Worm (Caenorhabditis elegans) whole organism, L4/young adult: Measurements from ENCODE around the gene C18D1.2.

Experiments used
- W03F9.2 ChIP-seq: fragments of 150-350 bp; optimal IDR thresholded peaks from 2 replicates; lab custom pipeline; 2014; ENCODE audit warnings: missing biosample characterization, missing genetic modification characterization
- dao-5 ChIP-seq: sonication (generic microtip); optimal IDR thresholded peaks from 2 replicates; lab custom pipeline; 2016; ENCODE audit warnings: missing genotype, missing genetic modification characterization, moderate library complexity, missing compliant biosample characterization
- him-1 ChIP-seq: sonication (generic microtip); optimal IDR thresholded peaks from 2 replicates; lab custom pipeline; 2016; ENCODE audit warnings: missing genotype, missing genetic modification reagents, missing genetic modification characterization, missing compliant biosample characterization

The C18D1.2 gene

DNA sequence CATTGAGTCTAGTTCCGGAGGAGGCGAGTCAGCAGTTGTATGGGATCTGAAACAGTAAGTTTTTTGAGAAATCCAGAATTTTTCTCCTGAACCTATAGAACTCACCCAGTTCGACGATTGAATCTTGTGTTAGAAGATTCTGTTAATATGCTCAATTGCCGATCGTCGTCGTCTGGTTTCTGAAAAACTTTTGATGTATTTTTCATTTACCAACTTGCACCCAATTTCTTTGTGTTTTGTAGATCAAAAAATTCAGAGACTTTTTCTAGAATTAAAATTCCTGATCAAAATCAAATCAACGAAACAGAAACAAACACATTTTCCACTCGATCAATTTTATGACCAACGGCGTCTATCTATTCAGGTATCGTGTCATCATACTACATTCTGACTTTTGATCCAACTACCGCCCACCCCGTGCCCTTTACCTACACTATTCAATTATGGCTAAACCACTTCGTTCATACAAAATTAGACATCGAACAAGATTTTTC, at the start of gene C18D1.2:
Gene C18D1.2, plus strand, starts transcription at position 444 of the 494 bp plus-strand sequence.
- TF ChIP-seq W03F9.2 (no peak), him-1 (tag; lab: Kevin White, UChicago) (no peak), dao-5 (tag; lab: Kevin White, UChicago) (no peak)

DNA sequence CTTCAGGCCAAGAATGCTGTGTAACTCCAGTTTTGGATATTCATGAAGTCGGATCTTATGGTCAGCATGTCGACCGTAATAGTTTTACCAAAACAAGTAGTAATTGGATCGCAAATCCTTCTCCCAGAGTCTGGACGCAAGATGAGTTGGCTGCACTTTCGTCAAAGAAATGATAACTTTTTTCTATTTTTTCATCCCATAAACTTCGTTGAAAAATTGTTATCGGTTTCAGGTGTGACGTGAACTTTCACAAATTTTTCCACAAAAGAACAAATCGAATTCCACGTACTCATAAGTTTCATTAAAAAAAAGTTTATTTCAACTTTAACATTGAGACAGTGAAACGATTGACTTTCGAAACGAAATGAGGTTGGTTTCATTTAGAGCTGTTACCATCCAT, 48.9 kb upstream of the C18D1.2 start, which contains the start of gene ZK892.5:
Gene ZK892.5, plus strand, starts transcription at position 301 of the 400 bp plus-strand sequence.
- TF ChIP-seq him-1 (tag; lab: Kevin White, UChicago): no peak
- no peak for TF ChIP-seq dao-5 (tag; lab: Kevin White, UChicago)
- TF ChIP-seq W03F9.2: no peak

DNA sequence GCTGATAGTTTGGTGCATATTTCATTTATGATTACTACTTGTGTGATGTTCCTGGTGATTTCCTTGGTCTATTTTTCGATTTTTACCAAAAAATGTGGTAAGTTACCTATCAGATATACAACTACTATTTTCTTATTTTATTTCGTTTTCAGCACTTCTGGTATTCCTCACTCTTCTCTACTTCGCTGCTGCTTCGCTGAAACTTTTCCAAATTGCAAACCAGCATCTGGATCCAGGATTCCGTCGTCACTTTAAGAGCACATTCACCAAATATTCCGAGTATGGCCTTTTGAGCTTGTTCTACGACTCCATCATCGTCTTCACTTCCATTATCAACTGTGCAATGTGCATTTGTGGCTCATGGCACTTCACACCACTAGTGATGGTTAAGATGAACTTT, 48.2 kb upstream of the C18D1.2 start:
- TF ChIP-seq dao-5 (tag; lab: Kevin White, UChicago): no peak
- TF ChIP-seq W03F9.2: no peak
- no peak for TF ChIP-seq him-1 (tag; lab: Kevin White, UChicago)

DNA sequence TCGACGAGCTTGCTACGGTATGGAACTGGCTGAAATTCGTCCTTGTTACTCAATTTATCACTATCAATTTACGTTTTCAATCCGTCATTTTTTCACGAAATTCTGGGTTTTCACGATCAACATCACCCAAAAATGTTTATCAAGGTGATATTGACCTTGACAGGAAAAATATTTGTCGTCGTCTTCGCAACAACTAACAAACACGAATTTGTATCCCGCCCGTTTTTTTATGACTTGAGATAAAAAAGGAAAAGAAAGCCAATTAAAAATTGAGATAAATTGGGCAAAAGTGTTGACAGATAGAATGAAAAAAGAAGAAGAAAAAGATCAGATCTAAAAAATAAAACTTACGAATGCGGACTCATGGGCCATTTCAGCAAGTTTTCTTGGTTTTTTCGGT, 45.9 kb upstream of the C18D1.2 start:
- no peak for TF ChIP-seq W03F9.2
- no peak for TF ChIP-seq him-1 (tag; lab: Kevin White, UChicago)
- TF ChIP-seq dao-5 (tag; lab: Kevin White, UChicago): no peak

DNA sequence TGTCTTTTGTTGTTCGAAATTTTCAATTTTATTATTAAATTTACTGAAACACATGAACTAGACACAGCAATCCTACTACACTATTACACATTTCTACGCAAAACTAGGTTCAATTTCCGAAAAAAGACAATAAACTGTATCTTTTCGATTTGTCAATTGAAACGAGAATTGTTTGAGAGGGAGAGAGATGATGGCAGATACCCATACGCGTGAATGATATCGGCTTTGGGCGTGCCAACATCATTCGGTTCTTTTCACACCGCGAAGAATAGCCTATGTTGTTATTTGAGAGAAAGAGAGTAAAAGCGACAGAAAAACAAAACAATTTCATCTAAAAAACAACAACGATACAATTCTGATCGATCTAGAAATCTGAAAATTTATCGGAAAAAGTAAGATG, 45.1 kb upstream of the C18D1.2 start:
- TF ChIP-seq W03F9.2: no peak
- TF ChIP-seq dao-5 (tag; lab: Kevin White, UChicago): no peak
- no peak for TF ChIP-seq him-1 (tag; lab: Kevin White, UChicago)

DNA sequence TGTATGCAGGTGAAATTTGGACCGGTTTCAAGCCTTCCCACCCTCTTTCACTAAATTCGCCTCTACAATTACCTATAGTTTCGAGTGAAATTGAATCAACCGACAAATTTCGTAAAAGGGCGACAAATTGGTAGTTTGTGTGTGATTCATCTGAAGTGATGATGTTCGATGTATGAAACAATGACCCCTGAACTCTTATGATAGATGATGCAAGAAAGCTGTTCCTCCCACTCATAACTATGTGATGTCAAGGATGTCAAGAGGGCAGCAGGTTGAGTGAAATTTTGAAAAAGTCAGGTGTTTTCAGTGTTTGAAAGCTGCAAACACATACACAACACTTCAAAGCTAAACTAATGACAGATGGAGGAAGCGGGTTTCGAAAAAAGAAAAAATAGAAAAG, 44.3 kb upstream of the C18D1.2 start:
- TF ChIP-seq dao-5 (tag; lab: Kevin White, UChicago) (no peak), him-1 (tag; lab: Kevin White, UChicago) (no peak), W03F9.2 (no peak)

DNA sequence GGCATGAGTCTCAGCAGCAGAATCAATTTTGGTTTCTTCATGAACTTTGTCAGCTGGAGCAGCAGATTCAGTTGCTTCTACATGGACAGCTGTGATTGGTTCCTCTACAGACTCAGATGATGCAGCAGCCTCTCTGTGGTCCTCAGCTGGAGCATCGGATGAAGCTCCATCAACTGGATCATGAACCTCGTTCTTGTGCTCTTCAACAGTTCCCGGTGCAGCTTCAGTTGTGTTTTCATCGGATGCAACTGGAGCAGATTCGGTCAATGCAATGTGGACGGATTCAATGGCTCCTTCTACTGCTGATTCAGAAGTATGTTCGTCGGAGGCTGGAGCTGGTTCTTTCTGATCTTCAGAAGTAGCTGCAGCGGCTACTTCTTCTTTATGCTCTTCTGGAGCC, 42.4 kb upstream of the C18D1.2 start:
- TF ChIP-seq dao-5 (tag; lab: Kevin White, UChicago): no peak

DNA sequence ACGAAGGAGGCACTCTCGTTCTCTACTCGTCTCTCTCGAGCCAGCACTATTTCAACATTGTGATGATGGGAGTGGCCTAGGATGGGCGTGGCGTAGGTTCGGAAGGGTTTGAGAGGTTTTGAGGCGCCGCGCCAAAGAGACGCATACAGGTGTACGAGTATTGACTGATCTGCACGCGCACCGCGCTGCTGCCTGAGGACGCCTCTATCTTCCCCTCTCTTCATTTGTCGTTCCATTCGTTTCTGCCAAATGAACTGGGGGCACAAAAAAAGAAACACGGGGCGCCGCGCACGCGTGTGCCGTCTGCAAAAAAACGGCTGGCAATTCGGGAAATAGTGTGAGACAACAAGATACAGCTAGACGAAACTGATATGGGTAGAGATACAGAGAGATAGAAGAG, 40.8 kb upstream of the C18D1.2 start, which contains the start of gene lec-2:
Gene lec-2, minus strand, starts transcription at position 171 of the 400 bp plus-strand sequence.
- TF ChIP-seq dao-5 (tag; lab: Kevin White, UChicago): no peak
- no peak for TF ChIP-seq him-1 (tag; lab: Kevin White, UChicago)
- no peak for TF ChIP-seq W03F9.2

DNA sequence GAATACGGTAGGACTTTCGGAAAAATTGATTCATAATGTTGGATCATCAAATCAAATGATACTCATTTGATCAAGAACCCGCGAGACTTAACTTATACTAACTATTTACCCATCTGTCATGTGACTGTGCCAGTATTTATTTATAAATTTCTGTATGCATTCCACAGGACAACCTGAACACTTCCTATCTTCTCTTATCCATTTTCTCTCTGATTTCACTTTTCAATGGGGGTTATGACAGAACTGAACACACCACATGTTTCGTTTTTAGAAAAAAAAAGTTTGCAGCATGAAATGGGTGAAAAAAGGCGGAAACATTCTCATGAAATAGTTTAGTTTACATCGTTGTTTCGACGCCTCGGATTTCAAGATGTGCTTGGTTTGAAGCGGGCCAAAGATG, 39.3 kb upstream of the C18D1.2 start:
- TF ChIP-seq him-1 (tag; lab: Kevin White, UChicago): no peak
- no peak for TF ChIP-seq W03F9.2
- TF ChIP-seq dao-5 (tag; lab: Kevin White, UChicago): no peak

DNA sequence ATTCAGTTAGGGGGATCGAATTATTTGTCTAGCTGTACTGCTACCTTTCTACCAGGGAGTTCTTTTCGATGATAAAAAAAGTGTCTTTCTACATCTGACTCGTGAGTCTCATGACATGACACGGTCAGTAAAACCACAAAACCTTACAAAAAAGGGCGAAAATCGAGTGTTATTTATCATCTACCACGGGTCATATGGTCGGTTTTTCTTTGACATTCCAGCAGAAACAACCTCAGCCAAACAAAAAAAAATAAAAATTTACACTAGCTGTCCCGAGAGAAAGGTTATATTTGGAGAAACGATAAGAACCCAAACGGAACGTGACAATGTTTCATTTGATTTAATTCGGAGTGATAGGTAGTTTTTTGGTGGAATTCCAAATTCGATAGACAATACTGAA, 37.1 kb upstream of the C18D1.2 start:
- no peak for TF ChIP-seq W03F9.2
- TF ChIP-seq him-1 (tag; lab: Kevin White, UChicago): no peak
- TF ChIP-seq dao-5 (tag; lab: Kevin White, UChicago): no peak

DNA sequence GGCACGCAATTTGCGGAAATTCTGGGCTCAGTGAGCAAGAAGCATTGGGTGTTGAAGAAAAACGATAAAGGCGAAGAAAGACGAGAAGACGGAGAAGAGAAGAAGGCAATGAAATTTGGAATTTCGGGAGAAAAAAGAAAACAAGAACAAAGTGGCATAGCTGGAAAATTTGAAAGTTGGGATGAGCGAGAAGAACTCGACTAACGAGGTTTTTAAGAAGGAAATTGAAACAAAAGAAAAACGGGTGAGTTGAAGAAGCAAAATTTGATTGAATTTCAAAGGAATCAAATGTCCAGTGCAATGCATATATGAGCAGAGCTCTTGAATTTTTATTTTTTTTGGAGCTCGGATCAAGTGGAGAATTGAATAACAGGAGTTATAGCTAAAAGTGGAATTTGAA, 35.0 kb upstream of the C18D1.2 start:
- no peak for TF ChIP-seq W03F9.2
- TF ChIP-seq him-1 (tag; lab: Kevin White, UChicago): no peak
- TF ChIP-seq dao-5 (tag; lab: Kevin White, UChicago): no peak

DNA sequence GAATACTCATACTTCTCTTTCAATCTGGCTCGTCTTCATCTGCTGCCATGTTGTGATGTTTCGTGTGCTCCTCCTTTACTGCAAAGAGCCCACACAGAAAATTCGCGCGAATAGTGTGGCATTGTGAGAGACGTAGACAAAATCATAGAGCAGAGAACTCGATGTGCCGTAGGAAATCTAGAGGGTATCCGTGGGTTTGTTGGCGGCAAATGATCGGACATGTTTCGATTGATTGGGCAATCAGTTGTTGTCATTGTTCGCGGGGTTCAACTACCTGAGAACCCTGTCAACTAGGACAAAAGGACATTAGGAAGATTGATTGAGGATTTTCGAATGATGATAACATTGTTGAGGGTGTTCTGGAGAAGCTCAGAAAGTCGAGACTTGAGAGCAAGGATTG, 31.7 kb upstream of the C18D1.2 start:
- TF ChIP-seq him-1 (tag; lab: Kevin White, UChicago): no peak
- no peak for TF ChIP-seq W03F9.2
- TF ChIP-seq dao-5 (tag; lab: Kevin White, UChicago): no peak

DNA sequence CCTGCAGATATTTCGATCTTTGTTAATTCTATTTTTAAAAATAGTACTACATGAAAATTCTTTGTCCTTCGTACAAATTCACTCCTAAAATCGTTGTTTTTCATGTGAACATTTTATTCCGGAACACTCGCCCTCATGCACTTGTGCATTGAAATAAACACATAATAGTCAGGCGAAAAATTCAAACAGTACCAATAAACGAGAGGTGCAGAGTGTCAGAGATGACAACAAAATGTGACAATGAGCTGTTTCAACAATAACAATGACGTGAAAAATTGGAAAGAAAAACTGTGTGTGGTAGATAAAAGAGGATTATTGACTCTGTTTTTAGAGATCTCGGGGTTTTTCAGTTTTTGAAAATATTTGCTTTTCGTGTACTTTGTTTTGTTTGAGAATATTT, 28.6 kb upstream of the C18D1.2 start, which contains the start of gene F52H3.6:
Gene F52H3.6, minus strand, starts transcription at position 228 of the 400 bp plus-strand sequence.
- TF ChIP-seq W03F9.2 (no peak), dao-5 (tag; lab: Kevin White, UChicago) (no peak), him-1 (tag; lab: Kevin White, UChicago) (no peak)

DNA sequence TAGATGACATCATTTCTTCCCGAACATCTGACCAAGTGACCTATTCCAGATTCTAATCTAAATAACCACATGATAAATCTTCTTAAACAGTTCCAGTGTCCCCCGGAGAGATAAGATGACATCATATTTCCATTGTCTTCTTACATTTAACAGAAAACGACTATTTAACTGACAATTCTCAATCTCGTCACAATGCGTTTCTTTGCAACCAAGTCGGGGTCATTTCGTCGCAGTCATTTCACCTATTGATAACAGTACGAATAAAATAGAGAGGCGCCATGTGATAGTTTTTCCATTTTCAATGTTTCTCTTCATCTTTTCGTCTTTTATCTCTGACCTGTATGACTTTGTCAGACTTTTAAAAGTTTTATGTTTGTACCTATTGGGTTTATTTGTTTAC, 27.7 kb upstream of the C18D1.2 start:
- TF ChIP-seq W03F9.2 (no peak), dao-5 (tag; lab: Kevin White, UChicago) (no peak), him-1 (tag; lab: Kevin White, UChicago) (no peak)

DNA sequence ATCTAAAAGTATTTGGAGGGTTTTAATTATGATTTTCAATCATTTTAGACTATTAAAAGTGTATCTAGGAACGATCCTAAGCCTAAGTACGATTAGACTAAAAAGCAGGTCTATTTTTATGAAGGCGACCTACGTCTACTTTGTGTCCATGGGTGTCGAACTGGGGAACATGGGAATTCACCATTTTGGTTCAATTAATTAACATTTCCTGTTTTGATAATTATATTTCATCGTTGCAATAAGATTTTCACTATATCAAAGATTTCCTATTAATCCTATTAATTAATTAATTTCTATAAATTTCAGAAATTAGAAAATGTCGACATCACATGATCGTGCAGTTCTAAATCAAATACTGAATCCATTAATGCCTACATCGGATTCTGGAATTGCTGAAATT, 26.9 kb upstream of the C18D1.2 start, which contains the start of gene ttc-36:
Gene ttc-36, plus strand, starts transcription at position 301 of the 400 bp plus-strand sequence.
- TF ChIP-seq dao-5 (tag; lab: Kevin White, UChicago) (no peak), him-1 (tag; lab: Kevin White, UChicago) (no peak), W03F9.2 (no peak)
